Worm (Caenorhabditis elegans) whole organism, mixed stage, embryonic: ENCODE results near the gene osm-11.

Experiments
- bed-3 ChIP-seq: fragments of 200-800 bp; sonication (Bioruptor generic); optimal IDR thresholded peaks from 3 replicates; lab custom pipeline; 2018; ENCODE audit warnings: mild to moderate bottlenecking, missing genetic modification characterization, moderate library complexity, missing compliant biosample characterization
- nhr-76 ChIP-seq: sonication (generic microtip); optimal IDR thresholded peaks from 2 replicates; lab custom pipeline; 2017; ENCODE audit warnings: missing biosample characterization, missing genetic modification characterization
- pha-4 ChIP-seq: fragments of 150-350 bp; optimal IDR thresholded peaks from 2 replicates; lab custom pipeline; 2018; ENCODE audit warnings: missing biosample characterization, missing genetic modification reagents, missing genetic modification characterization
- unc-120 ChIP-seq: sonication (generic microtip); optimal IDR thresholded peaks from 2 replicates; lab custom pipeline; 2017; ENCODE audit warnings: missing genetic modification characterization, missing compliant biosample characterization; ENCODE audit not compliant: poor library complexity, severe bottlenecking
- unc-39 ChIP-seq: fragments of 150-350 bp; optimal IDR thresholded peaks from 2 replicates; lab custom pipeline; 2014; ENCODE audit warnings: missing biosample characterization, missing genetic modification characterization

- TF ChIP-seq bed-3 (GFP tag; lab: Kevin White, UChicago) (no peak), unc-120 (tag; lab: Kevin White, UChicago) (no peak), pha-4 (no peak), nhr-76 (tag; lab: Kevin White, UChicago) (no peak), unc-39 (tag; lab: Kevin White, UChicago) (no peak)
Observed at ce11 chrX:17381975-17382374, 39.4 kb downstream of the osm-11 start, which contains the start of gene F10D7.4.
